Worm (Caenorhabditis elegans) whole organism, early embryonic: ENCODE measurements around the gene apc-17.
"Not testable (repeated sequence)": the region's sequence is repeated elsewhere in the genome, so short reads cannot be mapped to it uniquely, and the experiment has no call there.

Source experiments
- B0310.2 ChIP-seq: sonication (generic microtip); optimal IDR thresholded peaks from 2 replicates; lab custom pipeline; 2016; ENCODE audit warnings: mild to moderate bottlenecking, missing genetic modification characterization, missing compliant biosample characterization
- F13C5.2 ChIP-seq: sonication (generic microtip); optimal IDR thresholded peaks from 2 replicates; lab custom pipeline; 2017; ENCODE audit warnings: mild to moderate bottlenecking, missing genetic modification characterization, inconsistent platforms, missing compliant biosample characterization
- aly-1 ChIP-seq: sonication (generic microtip); optimal IDR thresholded peaks from 2 replicates; lab custom pipeline; 2016; ENCODE audit warnings: missing genetic modification characterization, missing compliant biosample characterization
- ama-1 ChIP-seq: fragments of 150-350 bp; optimal IDR thresholded peaks from 2 replicates; lab custom pipeline; 2014
- ceh-13 ChIP-seq: fragments of 200-800 bp; sonication (Bioruptor generic); optimal IDR thresholded peaks from 2 replicates; lab custom pipeline; 2018; ENCODE audit warnings: mild to moderate bottlenecking, missing genetic modification characterization, missing compliant biosample characterization
- ceh-36 ChIP-seq: sonication (generic microtip); optimal IDR thresholded peaks from 2 replicates; lab custom pipeline; 2016; ENCODE audit warnings: missing genetic modification characterization, inconsistent platforms, missing compliant biosample characterization
- ets-7 ChIP-seq: sonication (generic microtip); optimal IDR thresholded peaks from 2 replicates; lab custom pipeline; 2016; ENCODE audit warnings: missing genotype, missing genetic modification characterization, missing compliant biosample characterization
- flt-1 ChIP-seq: fragments of 200-800 bp; sonication (Bioruptor generic); IDR thresholded peaks from 2 replicates; pipeline ENCODE4 v1.3.6; 2022; ENCODE audit warnings: missing genetic modification characterization, missing compliant biosample characterization
- hmbx-1 ChIP-seq: sonication (generic microtip); optimal IDR thresholded peaks from 2 replicates; lab custom pipeline; 2016; ENCODE audit warnings: mild to moderate bottlenecking, missing genetic modification characterization, missing compliant biosample characterization
- hmg-4 ChIP-seq: fragments of 200-800 bp; sonication (Bioruptor generic); optimal IDR thresholded peaks from 2 replicates; lab custom pipeline; 2018; ENCODE audit warnings: mild to moderate bottlenecking, missing genetic modification characterization, missing compliant biosample characterization
- hnd-1 ChIP-seq: sonication (generic microtip); optimal IDR thresholded peaks from 2 replicates; lab custom pipeline; 2016; ENCODE audit warnings: missing genetic modification characterization, missing compliant biosample characterization
- pes-1 ChIP-seq: fragments of 200-800 bp; sonication (Bioruptor generic); IDR thresholded peaks from 2 replicates; pipeline ENCODE4 v1.3.6; 2022; ENCODE audit warnings: missing genetic modification reagents, missing genetic modification characterization, missing compliant biosample characterization
- scrt-1 ChIP-seq: fragments of 200-800 bp; sonication (Bioruptor generic); IDR thresholded peaks from 2 replicates; pipeline ENCODE4 v1.3.6; 2022; ENCODE audit warnings: missing genetic modification characterization, missing compliant biosample characterization
- sea-1 ChIP-seq: fragments of 200-800 bp; sonication (Bioruptor generic); conservative IDR thresholded peaks from 2 replicates; pipeline ENCODE4 v1.3.6; 2022; ENCODE audit warnings: missing genetic modification characterization, missing compliant biosample characterization
- tbx-11 ChIP-seq: fragments of 200-800 bp; sonication (Bioruptor generic); IDR thresholded peaks from 2 replicates; pipeline ENCODE4 v1.3.6; 2022; ENCODE audit warnings: missing genetic modification characterization, missing compliant biosample characterization
- tbx-37 ChIP-seq: fragments of 200-800 bp; sonication (Bioruptor generic); conservative IDR thresholded peaks from 2 replicates; pipeline ENCODE4 v1.3.6; 2022; ENCODE audit warnings: missing genetic modification reagents, missing genetic modification characterization, missing compliant biosample characterization
- tra-4 ChIP-seq: sonication (generic microtip); optimal IDR thresholded peaks from 2 replicates; lab custom pipeline; 2017; ENCODE audit warnings: missing genetic modification characterization, missing compliant biosample characterization

Gene apc-17

ce11 chrII:11103052-11103451 is 4.9 kb upstream of the apc-17 start:
- peak; percentile 10 for TF ChIP-seq F13C5.2 (tag; lab: Kevin White, UChicago)
- TF ChIP-seq ets-7 (tag; lab: Kevin White, UChicago): no peak

ce11 chrII:11103657-11104056 is 4.3 kb upstream of the apc-17 start, which contains the start of gene C09H10.5:
Gene C09H10.5 (minus strand): TSS chrII:11103757.
- TF ChIP-seq hmg-4 (GFP tag; lab: Kevin White, UChicago) (no peak), aly-1 (tag; lab: Kevin White, UChicago) (no peak), hnd-1 (tag; lab: Kevin White, UChicago) (no peak), sea-1 (GFP tag; lab: Robert Waterston, UW) (no peak), pes-1 (GFP tag; lab: Robert Waterston, UW) (no peak), ama-1 (lab: Kevin White, UChicago) (no peak), tbx-11 (GFP tag; lab: Robert Waterston, UW) (no peak), hmbx-1 (tag; lab: Kevin White, UChicago) (no peak), tbx-37 (no peak), ets-7 (tag; lab: Kevin White, UChicago) (no peak), tra-4 (tag; lab: Kevin White, UChicago) (no peak)

- no peak for TF ChIP-seq F13C5.2 (tag; lab: Kevin White, UChicago)
- no peak for TF ChIP-seq tbx-11 (GFP tag; lab: Robert Waterston, UW)
- TF ChIP-seq tbx-37: no peak
- no peak for TF ChIP-seq pes-1 (GFP tag; lab: Robert Waterston, UW)
Observed at ce11 chrII:11104162-11104561, 3.8 kb upstream of the apc-17 start, which contains the start of gene C09H10.9. Gene C09H10.9 (plus strand): TSS chrII:11104462.

ce11 chrII:11105981-11106711 is 1.8 kb upstream of the apc-17 start, which contains the start of gene nasp-1:
Gene nasp-1 (plus strand): TSS chrII:11106612.
- TF ChIP-seq sea-1 (GFP tag; lab: Robert Waterston, UW) (no peak), hnd-1 (tag; lab: Kevin White, UChicago) (no peak), hmg-4 (GFP tag; lab: Kevin White, UChicago) (no peak), hmbx-1 (tag; lab: Kevin White, UChicago) (no peak), ama-1 (lab: Kevin White, UChicago) (no peak), ets-7 (tag; lab: Kevin White, UChicago) (no peak), aly-1 (tag; lab: Kevin White, UChicago) (no peak), tra-4 (tag; lab: Kevin White, UChicago) (no peak), ceh-36 (tag; lab: Kevin White, UChicago) (no peak), F13C5.2 (tag; lab: Kevin White, UChicago) (no peak), pes-1 (GFP tag; lab: Robert Waterston, UW) (no peak), flt-1 (GFP tag; lab: Robert Waterston, UW) (no peak), tbx-37 (no peak), B0310.2 (tag; lab: Kevin White, UChicago) (no peak), ceh-13 (GFP tag; lab: Kevin White, UChicago) (no peak)

ce11 chrII:11110419-11110818 is 2.5 kb downstream of the apc-17 start:
- TF ChIP-seq ceh-13 (GFP tag; lab: Kevin White, UChicago) (no peak), tra-4 (tag; lab: Kevin White, UChicago) (no peak)

ce11 chrII:11111107-11111506 is 3.2 kb downstream of the apc-17 start, which contains the start of gene glb-4:
Gene glb-4 (minus strand): TSS chrII:11111207.
- TF ChIP-seq ets-7 (tag; lab: Kevin White, UChicago): no peak
- TF ChIP-seq aly-1 (tag; lab: Kevin White, UChicago): no peak
- TF ChIP-seq tbx-37: no peak
- TF ChIP-seq hmg-4 (GFP tag; lab: Kevin White, UChicago): no peak

ce11 chrII:11112419-11112818 is 4.5 kb downstream of the apc-17 start, which contains the start of gene mat-2:
Gene mat-2 (plus strand): TSS chrII:11112719.
- TF ChIP-seq ama-1 (lab: Kevin White, UChicago) (no peak), sea-1 (GFP tag; lab: Robert Waterston, UW) (no peak), ceh-36 (tag; lab: Kevin White, UChicago) (no peak), B0310.2 (tag; lab: Kevin White, UChicago) (no peak), scrt-1 (GFP tag; lab: Robert Waterston, UW) (no peak), F13C5.2 (tag; lab: Kevin White, UChicago) (no peak), flt-1 (GFP tag; lab: Robert Waterston, UW) (no peak), pes-1 (GFP tag; lab: Robert Waterston, UW) (no peak), tbx-37 (no peak), hmg-4 (GFP tag; lab: Kevin White, UChicago) (no peak), hnd-1 (tag; lab: Kevin White, UChicago) (no peak), tbx-11 (GFP tag; lab: Robert Waterston, UW) (no peak), aly-1 (tag; lab: Kevin White, UChicago) (no peak), ets-7 (tag; lab: Kevin White, UChicago) (no peak), tra-4 (tag; lab: Kevin White, UChicago) (no peak), hmbx-1 (tag; lab: Kevin White, UChicago) (no peak), ceh-13 (GFP tag; lab: Kevin White, UChicago) (no peak)

ce11 chrII:11121800-11122199 is 13.9 kb downstream of the apc-17 start, which contains the start of gene W10C6.2:
Gene W10C6.2 (minus strand): TSS chrII:11121900.
- TF ChIP-seq ceh-13 (GFP tag; lab: Kevin White, UChicago); tra-4 (tag; lab: Kevin White, UChicago); ets-7 (tag; lab: Kevin White, UChicago): not testable (repeated sequence)
